Worm (Caenorhabditis elegans): ENCODE results near the gene cpsf-3.

cpsf-3 gene

ce11 chrIV:13238943-13239861 lies 43.5 kb downstream of the cpsf-3 start, which contains the start of gene tag-115 (continued):
- no peak for TF ChIP-seq F57C9.4 (tag; optimal IDR thresholded peaks at IDR 0.05)
- no peak for TF ChIP-seq pha-4 (tag; optimal IDR thresholded peaks at IDR 0.05)
- TF ChIP-seq C17E4.6 (GFP tag; IDR thresholded peaks at IDR 0.05), result peak; percentile 52; the same call in 1 of the 2 replicates
- TF ChIP-seq mel-28 (tag; optimal IDR thresholded peaks at IDR 0.05; ENCODE audit: borderline replicate concordance), result no peak
- peak; percentile 19 for TF ChIP-seq F10E7.11 (tag; optimal IDR thresholded peaks at IDR 0.05)
- no peak for TF ChIP-seq nhr-80 (tag; optimal IDR thresholded peaks at IDR 0.05)
- TF ChIP-seq ZK185.1 (tag; optimal IDR thresholded peaks at IDR 0.05; ENCODE audit: poor library complexity, severe bottlenecking), result peak; percentile 60
- TF ChIP-seq F23B12.7 (tag; optimal IDR thresholded peaks at IDR 0.05; ENCODE audit: insufficient read depth), result peak; percentile 46
- peak; percentile 44; the same call in 1 of the 2 replicates for TF ChIP-seq hmg-1.2 (GFP tag; IDR thresholded peaks at IDR 0.05)
- TF ChIP-seq athp-1 (tag; optimal IDR thresholded peaks at IDR 0.05), result peak; percentile 18
- TF ChIP-seq fkh-3 (tag; optimal IDR thresholded peaks at IDR 0.05), result peak; percentile 49
- TF ChIP-seq ztf-6 (GFP tag; IDR thresholded peaks at IDR 0.05), result no peak
- no peak for TF ChIP-seq ztf-26 (tag; optimal IDR thresholded peaks at IDR 0.05)
- peak; percentile 69; the same call in 1 of the 2 replicates for TF ChIP-seq hsf-1 (GFP tag; IDR thresholded peaks at IDR 0.05)
- TF ChIP-seq F57A8.1 (GFP tag; optimal IDR thresholded peaks at IDR 0.05), result no peak
- no peak for TF ChIP-seq let-526 (GFP tag; IDR thresholded peaks at IDR 0.05)
- no peak for TF ChIP-seq chd-7 (tag; optimal IDR thresholded peaks at IDR 0.05)
- TF ChIP-seq ceh-79 (tag; optimal IDR thresholded peaks at IDR 0.05), result no peak
- peak; percentile 43; the same call in 1 of the 2 replicates for TF ChIP-seq D2030.7 (GFP tag; IDR thresholded peaks at IDR 0.05)
- no peak for TF ChIP-seq gei-17 (GFP tag; optimal IDR thresholded peaks at IDR 0.05)
- TF ChIP-seq attf-6 (GFP tag; IDR thresholded peaks at IDR 0.05), result peak; percentile 91
- TF ChIP-seq ets-4 (GFP tag; optimal IDR thresholded peaks at IDR 0.05), result no peak
- TF ChIP-seq ekl-4 (GFP tag; IDR thresholded peaks at IDR 0.05), result peak; percentile 70
- TF ChIP-seq unc-130 (GFP tag; optimal IDR thresholded peaks at IDR 0.05), result peak; percentile 63
- no peak for TF ChIP-seq madf-10 (tag; optimal IDR thresholded peaks at IDR 0.05)
- no peak for TF ChIP-seq K11D2.4 (GFP tag; IDR thresholded peaks at IDR 0.05)
- TF ChIP-seq lsl-1 (GFP tag; optimal IDR thresholded peaks at IDR 0.05), result peak; percentile 66
- TF ChIP-seq F22D6.2 (tag; optimal IDR thresholded peaks at IDR 0.05), result no peak
- TF ChIP-seq ceh-100 (GFP tag; IDR thresholded peaks at IDR 0.05), result peak; percentile 29; the same call in 1 of the 2 replicates
- no peak for TF ChIP-seq dpl-1 (GFP tag; optimal IDR thresholded peaks at IDR 0.05)
- no peak for TF ChIP-seq sdz-38 (tag; optimal IDR thresholded peaks at IDR 0.05)
- TF ChIP-seq dox-1 (GFP tag; IDR thresholded peaks at IDR 0.05), result peak; percentile 75
- TF ChIP-seq rcor-1 (GFP tag; IDR thresholded peaks at IDR 0.05), result peak; percentile 50
- TF ChIP-seq efl-1 (GFP tag; optimal IDR thresholded peaks at IDR 0.05), result peak; percentile 6
- peak; percentile 54 for TF ChIP-seq xnd-1 (tag; optimal IDR thresholded peaks at IDR 0.05)
- no peak for TF ChIP-seq attf-3 (GFP tag; conservative IDR thresholded peaks at IDR 0.05)
- peak; percentile 73 for TF ChIP-seq pbrm-1 (GFP tag; IDR thresholded peaks at IDR 0.05)
- peak; percentile 83 for TF ChIP-seq B0336.3 (GFP tag; IDR thresholded peaks at IDR 0.05)
- TF ChIP-seq F39B2.1 (GFP tag; IDR thresholded peaks at IDR 0.05), result peak; percentile 80; the same call in 1 of the 2 replicates
- TF ChIP-seq F49E8.2 (tag; optimal IDR thresholded peaks at IDR 0.05; ENCODE audit: insufficient read depth), result peak; percentile 93
- no peak for TF ChIP-seq ztf-3 (GFP tag; optimal IDR thresholded peaks at IDR 0.05)
- TF ChIP-seq tbx-9 (tag; optimal IDR thresholded peaks at IDR 0.05; ENCODE audit: borderline replicate concordance), result no peak
- no peak for TF ChIP-seq zfh-2 (GFP tag; conservative IDR thresholded peaks at IDR 0.05)
- TF ChIP-seq snpc-1.1 (tag; optimal IDR thresholded peaks at IDR 0.05; ENCODE audit: insufficient read depth), result peak; percentile 22
- no peak for TF ChIP-seq zim-3 (tag; optimal IDR thresholded peaks at IDR 0.05)
- TF ChIP-seq die-1 (tag; optimal IDR thresholded peaks at IDR 0.05), result peak; percentile 63
- TF ChIP-seq bed-2 (GFP tag; IDR thresholded peaks at IDR 0.05), result no peak
